Fruit fly (Drosophila melanogaster): ENCODE data around the gene NP15.6.
A peak's percentile ranks its signal among the peaks of the same experiment; 100 is the strongest.

NP15.6 gene

DNA sequence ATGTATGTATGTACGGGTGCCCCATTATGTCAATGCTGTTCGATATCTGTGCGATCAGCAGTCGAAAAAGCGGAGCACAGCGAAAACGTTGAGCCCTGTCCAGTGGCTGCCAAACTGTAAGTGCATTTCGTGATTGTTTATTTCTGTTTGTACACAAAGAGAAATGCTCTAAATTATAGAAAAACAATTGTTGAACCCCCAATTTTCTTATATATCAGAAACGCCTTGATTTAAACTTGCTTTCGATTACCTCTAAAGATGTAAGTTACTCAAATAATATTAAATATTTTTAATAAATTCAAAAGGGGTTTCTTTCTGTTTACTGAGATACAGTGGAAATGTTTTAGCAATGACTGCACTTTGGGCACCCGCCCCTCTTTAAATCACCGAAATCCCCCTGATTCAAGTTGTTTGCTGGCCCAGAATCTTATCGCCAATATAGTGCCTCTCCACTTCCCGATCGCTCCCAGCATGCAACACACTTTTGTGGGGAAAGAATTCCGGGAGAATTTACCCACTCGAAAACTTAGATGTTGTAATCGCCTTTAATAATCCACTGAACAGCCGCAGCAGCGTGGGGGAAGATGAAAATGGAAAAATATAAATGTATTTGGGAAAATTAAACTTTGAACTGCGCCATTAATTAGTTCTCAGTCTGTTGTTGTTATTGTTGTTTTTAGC lies 12.3 kb upstream of the NP15.6 start (continued):
- no peak for TF ChIP-seq org-1 (GFP tag; optimal IDR thresholded peaks at IDR 0.05)
- TF ChIP-seq gt (GFP tag; IDR thresholded peaks at IDR 0.05): no peak
- TF ChIP-seq HLH3B (GFP tag; IDR thresholded peaks at IDR 0.05): peak; percentile 65
- TF ChIP-seq Ptx1 (GFP tag; IDR thresholded peaks at IDR 0.05): peak; percentile 58
- TF ChIP-seq Six4 (GFP tag; optimal IDR thresholded peaks at IDR 0.05): peak; percentile 44
- no peak for TF ChIP-seq pita (GFP tag; optimal IDR thresholded peaks at IDR 0.05)
- TF ChIP-seq CG15479 (GFP tag; optimal IDR thresholded peaks at IDR 0.05): no peak
- no peak for TF ChIP-seq wek (GFP tag; optimal IDR thresholded peaks at IDR 0.05)
- TF ChIP-seq ap (GFP tag; IDR thresholded peaks at IDR 0.05): 0 out of 2 replicates have a peak, but pooled peaks have one; percentile 5
- TF ChIP-seq NfI (GFP tag; optimal IDR thresholded peaks at IDR 0.05): no peak
- TF ChIP-seq PHDP (tag; optimal IDR thresholded peaks at IDR 0.05): peak; percentile 37
- TF ChIP-seq CG17385 (GFP tag; optimal IDR thresholded peaks at IDR 0.05): peak; percentile 18
- no peak for TF ChIP-seq B-H2 (GFP tag; optimal IDR thresholded peaks at IDR 0.05)
- no peak for TF ChIP-seq inv (GFP tag; IDR thresholded peaks at IDR 0.05; ENCODE audit: partially characterized antibody)
- TF ChIP-seq ATbp (GFP tag; optimal IDR thresholded peaks at IDR 0.05): peak; percentile 70
- TF ChIP-seq Dp (GFP tag; optimal IDR thresholded peaks at IDR 0.05): no peak
- no peak for TF ChIP-seq slp2 (GFP tag; optimal IDR thresholded peaks at IDR 0.05)
- TF ChIP-seq Ravus (GFP tag; IDR thresholded peaks at IDR 0.05): no peak
- TF ChIP-seq CG2202 (tag; optimal IDR thresholded peaks at IDR 0.05): no peak
- TF ChIP-seq CG30403 (GFP tag; optimal IDR thresholded peaks at IDR 0.05): peak; percentile 31
- no peak for TF ChIP-seq CG7987 (GFP tag; optimal IDR thresholded peaks at IDR 0.05)
- peak; percentile 94 for TF ChIP-seq CG6654 (GFP tag; optimal IDR thresholded peaks at IDR 0.05)
- peak; percentile 34; the same call in 1 of the 2 replicates for TF ChIP-seq peb (GFP tag; IDR thresholded peaks at IDR 0.05)
- TF ChIP-seq CG14710 (tag; optimal IDR thresholded peaks at IDR 0.05): peak; percentile 49
- TF ChIP-seq CG11093 (GFP tag; IDR thresholded peaks at IDR 0.05): no peak
- no peak for TF ChIP-seq al (GFP tag; IDR thresholded peaks at IDR 0.05)
- no peak for TF ChIP-seq Dll (GFP tag; IDR thresholded peaks at IDR 0.05; ENCODE audit: partially characterized antibody)
- no peak for TF ChIP-seq vfl (GFP tag; optimal IDR thresholded peaks at IDR 0.05)
- no peak for TF ChIP-seq CG8765 (GFP tag; IDR thresholded peaks at IDR 0.05)
- no peak for TF ChIP-seq Mad (GFP tag; optimal IDR thresholded peaks at IDR 0.05)
- TF ChIP-seq sisA (GFP tag; IDR thresholded peaks at IDR 0.05): peak; percentile 62
- TF ChIP-seq nom (GFP tag; optimal IDR thresholded peaks at IDR 0.05): no peak
- TF ChIP-seq ase (GFP tag; IDR thresholded peaks at IDR 0.05): no peak
- peak; percentile 24 for TF ChIP-seq CG18599 (GFP tag; optimal IDR thresholded peaks at IDR 0.05)
- no peak for TF ChIP-seq CG11398 (GFP tag; optimal IDR thresholded peaks at IDR 0.05)
- no peak for TF ChIP-seq Max (GFP tag; optimal IDR thresholded peaks at IDR 0.05)
- no peak for TF ChIP-seq CG11456 (GFP tag; IDR thresholded peaks at IDR 0.05)
- no peak for TF ChIP-seq so (GFP tag; IDR thresholded peaks at IDR 0.05)
- peak; percentile 71 for TF ChIP-seq CG17359 (tag; optimal IDR thresholded peaks at IDR 0.05)
- TF ChIP-seq CG10274 (GFP tag; optimal IDR thresholded peaks at IDR 0.05): no peak
- TF ChIP-seq Hr78 (GFP tag; optimal IDR thresholded peaks at IDR 0.05): peak in 1 of 2 experiments; percentile 42

DNA sequence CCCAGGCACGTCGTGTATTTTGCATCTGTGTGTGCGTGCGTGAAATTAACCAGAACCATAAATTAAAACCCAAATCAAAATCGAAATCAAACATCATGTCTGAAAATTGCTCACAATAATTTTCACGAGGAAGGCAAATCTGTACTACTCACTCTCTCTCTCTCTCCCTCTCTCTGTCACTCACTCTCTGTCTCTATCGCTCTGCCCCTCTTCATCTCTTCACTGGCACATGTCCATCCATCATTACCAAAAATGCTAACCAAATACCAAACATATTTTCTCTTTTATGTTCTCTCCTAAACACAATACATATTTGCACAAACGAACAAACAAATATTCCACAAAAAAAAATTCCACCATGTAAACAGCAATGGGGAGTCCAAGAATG lies 11.8 kb upstream of the NP15.6 start:
- TF ChIP-seq CG6854 (GFP tag; optimal IDR thresholded peaks at IDR 0.05) (no peak), CG3407 (GFP tag; optimal IDR thresholded peaks at IDR 0.05) (no peak), sd (tag; optimal IDR thresholded peaks at IDR 0.05) (peak; percentile 67), CG17568 (GFP tag; optimal IDR thresholded peaks at IDR 0.05) (no peak), sens (GFP tag) (peak; percentile 60), CG7556 (GFP tag; optimal IDR thresholded peaks at IDR 0.05) (no peak), CG3281 (GFP tag; optimal IDR thresholded peaks at IDR 0.05) (no peak), CG10565 (GFP tag; optimal IDR thresholded peaks at IDR 0.05) (no peak), stc (GFP tag; IDR thresholded peaks at IDR 0.05) (no peak), ind (GFP tag; optimal IDR thresholded peaks at IDR 0.05) (no peak), dpn (GFP tag; optimal IDR thresholded peaks at IDR 0.05) (no peak), CG10979 (tag; optimal IDR thresholded peaks at IDR 0.05) (no peak)

Data from whole organism, embryonic.